ENCODE assay signal across 2 worm cellular contexts in the genomic region with DNA sequence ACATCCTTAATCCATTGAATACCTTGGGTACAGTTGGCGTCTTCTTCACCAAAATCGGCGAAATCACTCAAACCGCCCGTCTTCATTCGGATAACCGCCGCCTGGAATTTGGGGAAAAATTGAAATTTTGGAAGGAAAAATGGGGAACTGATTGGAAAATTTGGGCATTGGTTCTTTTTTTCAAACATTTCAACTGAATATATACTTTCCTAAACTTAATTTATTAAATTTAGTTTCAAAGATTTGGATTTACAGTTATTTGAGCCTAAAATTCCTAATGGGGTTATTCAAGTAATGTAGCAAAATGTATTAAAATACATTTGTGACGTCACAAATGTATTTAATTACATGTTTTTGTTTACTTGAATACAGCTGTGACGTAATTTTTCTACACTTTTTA.
A peak's percentile ranks its signal among the peaks of the same experiment; 100 is the strongest.
TF ChIP-seq lines count a peak whose summit lies in the region.

laat-1 (minus strand) TSS at position 101 of the 400 bp plus-strand sequence.

TF ChIP-seq in whole organism, mixed stage, embryonic, 35 proteins besides CTCF, POLR2A, EP300 and RAD21:
- TF ChIP-seq ceh-83 (GFP tag; optimal IDR thresholded peaks at IDR 0.05; lab: Kevin White, UChicago), result no peak
- no peak for TF ChIP-seq mls-2 (tag; optimal IDR thresholded peaks at IDR 0.05; lab: Kevin White, UChicago)
- TF ChIP-seq zip-8 (tag; optimal IDR thresholded peaks at IDR 0.05; lab: Kevin White, UChicago), result peak; percentile 89
- no peak for TF ChIP-seq lin-32 (GFP tag; optimal IDR thresholded peaks at IDR 0.05; lab: Kevin White, UChicago)
- TF ChIP-seq sem-2 (GFP tag; optimal IDR thresholded peaks at IDR 0.05; lab: Kevin White, UChicago), result no peak

TF ChIP-seq in whole organism, young adult, 124 proteins besides CTCF, POLR2A, EP300 and RAD21:
- no peak for TF ChIP-seq tbx-9 (tag; optimal IDR thresholded peaks at IDR 0.05; lab: Kevin White, UChicago; ENCODE audit: borderline replicate concordance)
- TF ChIP-seq bed-1 (GFP tag; IDR thresholded peaks at IDR 0.05; lab: Robert Waterston, UW), result 0 out of 2 replicates have a peak, but pooled peaks have one; percentile 22
